Worm (Caenorhabditis elegans) whole organism, L3 larva: ENCODE measurements around the gene srg-29.

Experiments used
- R02D3.7 ChIP-seq: fragments of 150-350 bp; optimal IDR thresholded peaks from 2 replicates; lab custom pipeline; 2014; ENCODE audit warnings: missing biosample characterization, missing genetic modification characterization
- ZK546.5 ChIP-seq: sonication (generic microtip); optimal IDR thresholded peaks from 2 replicates; lab custom pipeline; 2017; ENCODE audit warnings: missing biosample characterization, missing genetic modification characterization
- ama-1 ChIP-seq: fragments of 150-350 bp; optimal IDR thresholded peaks from 2 replicates; lab custom pipeline; 2018
- ceh-16 ChIP-seq: sonication (generic microtip); optimal IDR thresholded peaks from 2 replicates; lab custom pipeline; 2017; ENCODE audit warnings: missing biosample characterization, missing genetic modification characterization
- ceh-28 ChIP-seq: fragments of 150-350 bp; optimal IDR thresholded peaks from 2 replicates; lab custom pipeline; 2014; ENCODE audit warnings: missing biosample characterization, missing genetic modification reagents, missing genetic modification characterization
- ceh-9 ChIP-seq: sonication (generic microtip); optimal IDR thresholded peaks from 2 replicates; lab custom pipeline; 2018; ENCODE audit warnings: missing biosample characterization, missing genetic modification characterization
- daf-12 ChIP-seq: fragments of 150-350 bp; optimal IDR thresholded peaks from 2 replicates; lab custom pipeline; 2014; ENCODE audit warnings: missing biosample characterization, missing genetic modification reagents, missing genetic modification characterization
- egl-5 ChIP-seq: fragments of 150-350 bp; optimal IDR thresholded peaks from 2 replicates; lab custom pipeline; 2017; ENCODE audit warnings: missing biosample characterization, missing genetic modification reagents, missing genetic modification characterization, inconsistent platforms
- elt-1 ChIP-seq: fragments of 150-350 bp; optimal IDR thresholded peaks from 2 replicates; lab custom pipeline; 2014; ENCODE audit warnings: missing biosample characterization, missing genetic modification characterization
- elt-2 ChIP-seq: sonication (generic microtip); optimal IDR thresholded peaks from 2 replicates; lab custom pipeline; 2016; ENCODE audit warnings: missing genetic modification reagents, mild to moderate bottlenecking, missing genetic modification characterization, missing compliant biosample characterization
- elt-3 ChIP-seq, 3 experiments: fragments of 150-350 bp in 1 of 3; sonication (generic microtip) in 2 of 3; optimal IDR thresholded peaks; 2 replicates in 2 of 3; 4 replicates in 1 of 3; lab custom pipeline; 2014 to 2017; ENCODE audit warnings: missing biosample characterization in 3 of 3, missing genetic modification characterization in 3 of 3
- eor-1 ChIP-seq, 2 experiments: fragments of 150-350 bp; optimal IDR thresholded peaks; 2 replicates each; lab custom pipeline; 2014 to 2018; ENCODE audit warnings: missing biosample characterization in 2 of 2, missing genetic modification characterization in 2 of 2
- fkh-10 ChIP-seq: sonication (generic microtip); optimal IDR thresholded peaks from 2 replicates; lab custom pipeline; 2017; ENCODE audit warnings: missing biosample characterization, missing genetic modification reagents, missing genetic modification characterization
- fkh-2 ChIP-seq: fragments of 150-350 bp; optimal IDR thresholded peaks from 2 replicates; lab custom pipeline; 2014; ENCODE audit warnings: missing biosample characterization, missing genetic modification reagents, missing genetic modification characterization
- hmg-11 ChIP-seq: sonication (generic microtip); optimal IDR thresholded peaks from 2 replicates; lab custom pipeline; 2016; ENCODE audit warnings: missing genetic modification characterization, missing compliant biosample characterization
- jun-1 ChIP-seq: fragments of 150-350 bp; optimal IDR thresholded peaks from 2 replicates; lab custom pipeline; 2014; ENCODE audit warnings: missing biosample characterization, missing genetic modification reagents, missing genetic modification characterization
- lin-15B ChIP-seq: fragments of 150-350 bp; optimal IDR thresholded peaks from 2 replicates; lab custom pipeline; 2014; ENCODE audit warnings: missing biosample characterization, missing genetic modification characterization
- lsy-12 ChIP-seq: sonication (generic microtip); optimal IDR thresholded peaks from 2 replicates; lab custom pipeline; 2016; ENCODE audit warnings: mild to moderate bottlenecking, missing genetic modification characterization, missing compliant biosample characterization
- mdl-1 ChIP-seq: fragments of 150-350 bp; optimal IDR thresholded peaks from 2 replicates; lab custom pipeline; 2014; ENCODE audit warnings: missing biosample characterization, missing genetic modification characterization
- mml-1 ChIP-seq: fragments of 150-350 bp; sonication (generic microtip); optimal IDR thresholded peaks from 3 replicates; lab custom pipeline; 2014; ENCODE audit warnings: missing biosample characterization, missing genetic modification characterization
- nfya-1 ChIP-seq: sonication (generic microtip); optimal IDR thresholded peaks from 2 replicates; lab custom pipeline; 2017; ENCODE audit warnings: missing genetic modification characterization, mild to moderate bottlenecking, missing compliant biosample characterization, antibody characterized with exemption, moderate library complexity; ENCODE audit not compliant: insufficient read depth
- nhr-11 ChIP-seq: fragments of 150-350 bp; optimal IDR thresholded peaks from 2 replicates; lab custom pipeline; 2014; ENCODE audit warnings: missing biosample characterization, missing genetic modification characterization
- nhr-12 ChIP-seq: fragments of 150-350 bp; optimal IDR thresholded peaks from 2 replicates; lab custom pipeline; 2014; ENCODE audit warnings: missing biosample characterization, missing genetic modification characterization
- nhr-23 ChIP-seq: fragments of 150-350 bp; optimal IDR thresholded peaks from 2 replicates; lab custom pipeline; 2014; ENCODE audit warnings: missing biosample characterization, missing genetic modification reagents, missing genetic modification characterization
- nhr-237 ChIP-seq: fragments of 150-350 bp; optimal IDR thresholded peaks from 2 replicates; lab custom pipeline; 2014; ENCODE audit warnings: missing biosample characterization, missing genetic modification characterization
- nhr-25 ChIP-seq: sonication (generic microtip); optimal IDR thresholded peaks from 2 replicates; lab custom pipeline; 2017; ENCODE audit warnings: missing biosample characterization, missing genetic modification characterization
- nhr-28 ChIP-seq: fragments of 150-350 bp; optimal IDR thresholded peaks from 2 replicates; lab custom pipeline; 2014; ENCODE audit warnings: missing biosample characterization, missing genetic modification characterization
- nhr-67 ChIP-seq: fragments of 150-350 bp; optimal IDR thresholded peaks from 2 replicates; lab custom pipeline; 2014; ENCODE audit warnings: missing biosample characterization, missing genetic modification characterization
- nhr-76 ChIP-seq: fragments of 150-350 bp; sonication (generic microtip); optimal IDR thresholded peaks from 5 replicates; lab custom pipeline; 2014; ENCODE audit warnings: missing biosample characterization, missing genetic modification characterization
- nhr-77 ChIP-seq: fragments of 150-350 bp; optimal IDR thresholded peaks from 2 replicates; lab custom pipeline; 2014; ENCODE audit warnings: missing biosample characterization, missing genetic modification characterization
- pha-4 ChIP-seq: fragments of 150-350 bp; optimal IDR thresholded peaks from 2 replicates; lab custom pipeline; 2014; ENCODE audit warnings: missing biosample characterization, missing genetic modification reagents, missing genetic modification characterization
- pqm-1 ChIP-seq: fragments of 150-350 bp; optimal IDR thresholded peaks from 2 replicates; lab custom pipeline; 2017; ENCODE audit warnings: missing biosample characterization, missing genetic modification characterization, inconsistent platforms
- skn-1 ChIP-seq: fragments of 150-350 bp; optimal IDR thresholded peaks from 2 replicates; lab custom pipeline; 2014; ENCODE audit warnings: missing biosample characterization, missing genetic modification characterization
- snpc-4 ChIP-seq: fragments of 150-350 bp; optimal IDR thresholded peaks from 2 replicates; lab custom pipeline; 2014; ENCODE audit warnings: missing biosample characterization, missing genetic modification characterization
- tbx-2 ChIP-seq: sonication (generic microtip); optimal IDR thresholded peaks from 2 replicates; lab custom pipeline; 2016; ENCODE audit warnings: mild to moderate bottlenecking, missing genetic modification characterization, missing compliant biosample characterization
- unc-39 ChIP-seq: sonication (generic microtip); optimal IDR thresholded peaks from 4 replicates; lab custom pipeline; 2017; ENCODE audit warnings: missing biosample characterization, missing genetic modification characterization
- unc-62 ChIP-seq: fragments of 150-350 bp; sonication (generic microtip); optimal IDR thresholded peaks from 4 replicates; lab custom pipeline; 2014; ENCODE audit warnings: missing biosample characterization, missing genetic modification reagents, missing genetic modification characterization
- ztf-11 ChIP-seq: fragments of 150-350 bp; optimal IDR thresholded peaks from 2 replicates; lab custom pipeline; 2014; ENCODE audit warnings: missing biosample characterization, missing genetic modification characterization

Gene srg-29

ce11 chrV:5297740-5298139 lies 39.2 kb upstream of the srg-29 start:
- TF ChIP-seq nhr-237 (no peak), nhr-11 (tag; lab: Kevin White, UChicago) (no peak), skn-1 (no peak), hmg-11 (tag; lab: Kevin White, UChicago) (no peak), nhr-23 (tag; lab: Kevin White, UChicago) (no peak)

- TF ChIP-seq pha-4 (tag; lab: Kevin White, UChicago) (peak; percentile 13), nhr-11 (tag; lab: Kevin White, UChicago) (no peak)
These were observed 35.8 kb upstream of the srg-29 start for ce11 chrV:5301226-5301625.

ce11 chrV:5303389-5303788 lies 33.6 kb upstream of the srg-29 start, which contains the start of gene ncx-2:
ncx-2 (plus strand) TSS chrV:5303689.
- TF ChIP-seq lsy-12, result no peak
- no peak for TF ChIP-seq elt-3 (tag; optimal IDR thresholded peaks at IDR 0.05; lab: Kevin White, UChicago)
- no peak for TF ChIP-seq skn-1
- no peak for TF ChIP-seq pqm-1 (tag; lab: Kevin White, UChicago)
- no peak for TF ChIP-seq elt-1 (tag; lab: Kevin White, UChicago)
- TF ChIP-seq fkh-2 (tag; lab: Kevin White, UChicago), result no peak
- no peak for TF ChIP-seq nhr-237
- TF ChIP-seq nhr-25 (tag; lab: Kevin White, UChicago), result no peak
- no peak for TF ChIP-seq ZK546.5
- TF ChIP-seq fkh-10 (GFP tag; lab: Kevin White, UChicago), result no peak
- no peak for TF ChIP-seq ceh-9
- TF ChIP-seq mml-1 (tag; lab: Kevin White, UChicago), result no peak
- no peak for TF ChIP-seq nhr-11 (tag; lab: Kevin White, UChicago)
- TF ChIP-seq, all 47 proteins: peak for 0

- TF ChIP-seq fkh-10 (GFP tag; lab: Kevin White, UChicago) (no peak), elt-3 (tag; optimal IDR thresholded peaks at IDR 0.05; lab: Kevin White, UChicago) (no peak), pha-4 (tag; lab: Kevin White, UChicago) (no peak), ZK546.5 (no peak), ceh-9 (no peak), nfya-1 (tag; lab: Kevin White, UChicago) (no peak), elt-2 (tag; lab: Kevin White, UChicago) (no peak), tbx-2 (tag; lab: Kevin White, UChicago) (no peak), ztf-11 (tag; lab: Kevin White, UChicago) (no peak), jun-1 (tag; lab: Kevin White, UChicago) (no peak), nhr-28 (no peak), hmg-11 (tag; lab: Kevin White, UChicago) (no peak), egl-5 (tag; lab: Kevin White, UChicago) (no peak), lin-15B (tag; lab: Kevin White, UChicago) (no peak), mml-1 (tag; lab: Kevin White, UChicago) (no peak), daf-12 (no peak), nhr-25 (tag; lab: Kevin White, UChicago) (no peak), snpc-4 (tag; lab: Kevin White, UChicago) (no peak), nhr-23 (tag; lab: Kevin White, UChicago) (no peak)
These were observed 32.6 kb upstream of the srg-29 start for ce11 chrV:5304366-5304765.

- TF ChIP-seq tbx-2 (tag; lab: Kevin White, UChicago), result no peak
- TF ChIP-seq fkh-2 (tag; lab: Kevin White, UChicago), result no peak
- no peak for TF ChIP-seq nfya-1 (tag; lab: Kevin White, UChicago)
- TF ChIP-seq eor-1 (tag; optimal IDR thresholded peaks at IDR 0.05; lab: Kevin White, UChicago), result no peak
- TF ChIP-seq pha-4 (tag; lab: Kevin White, UChicago), result no peak
- no peak for TF ChIP-seq R02D3.7 (tag; lab: Kevin White, UChicago)
- TF ChIP-seq lin-15B (tag; lab: Kevin White, UChicago), result no peak
- no peak for TF ChIP-seq egl-5 (tag; lab: Kevin White, UChicago)
- TF ChIP-seq nhr-77, result no peak
- no peak for TF ChIP-seq elt-2 (tag; lab: Kevin White, UChicago)
- no peak for TF ChIP-seq nhr-23 (tag; lab: Kevin White, UChicago)
These were observed 25.3 kb upstream of the srg-29 start, which contains the start of gene C10G8.4 for ce11 chrV:5311635-5312034. C10G8.4 (plus strand) TSS chrV:5311935.

- TF ChIP-seq eor-1 (tag; optimal IDR thresholded peaks at IDR 0.05; lab: Kevin White, UChicago) (no peak), egl-5 (tag; lab: Kevin White, UChicago) (no peak), nhr-76 (tag; lab: Kevin White, UChicago) (no peak), mdl-1 (tag; lab: Kevin White, UChicago) (no peak), nhr-23 (tag; lab: Kevin White, UChicago) (no peak), ama-1 (no peak), nhr-77 (no peak), ceh-16 (no peak), pha-4 (tag; lab: Kevin White, UChicago) (no peak), pqm-1 (tag; lab: Kevin White, UChicago) (no peak), nhr-67 (tag; lab: Kevin White, UChicago) (no peak), lin-15B (tag; lab: Kevin White, UChicago) (no peak), nhr-12 (tag; lab: Kevin White, UChicago) (no peak), nhr-25 (tag; lab: Kevin White, UChicago) (no peak), tbx-2 (tag; lab: Kevin White, UChicago) (no peak), ceh-28 (no peak), unc-62 (GFP tag; lab: Kevin White, UChicago) (no peak), unc-39 (tag; lab: Kevin White, UChicago) (no peak)
These were observed 24.5 kb upstream of the srg-29 start, which contains the start of gene C10G8.3 for ce11 chrV:5312453-5312852. C10G8.3 (plus strand) TSS chrV:5312753.
